Worm (Caenorhabditis elegans): ENCODE results near the gene spc-1.

The spc-1 gene

DNA sequence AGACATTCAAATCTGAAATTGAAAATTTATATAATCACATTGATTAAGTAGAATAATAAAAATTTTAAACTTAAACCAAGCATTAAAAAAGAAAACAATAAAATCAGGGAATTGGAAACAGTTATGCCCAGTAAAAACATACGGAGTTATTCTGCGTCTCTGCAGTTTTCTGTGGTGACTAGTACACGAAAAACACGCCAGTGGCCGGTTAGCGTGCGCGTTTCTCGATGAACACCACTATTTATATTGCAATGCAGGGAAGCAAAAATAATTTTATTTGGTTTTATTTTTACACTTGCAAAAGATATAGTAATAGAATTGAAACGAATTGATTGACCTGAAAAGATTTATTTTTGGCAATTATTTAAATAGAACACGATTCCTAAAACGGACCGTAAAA is 27.0 kb downstream of the spc-1 start, which contains the start of gene sec-3 (continued):
- TF ChIP-seq sma-9 (GFP tag; optimal IDR thresholded peaks at IDR 0.05): peak; percentile 91
- TF ChIP-seq sma-9 (tag; optimal IDR thresholded peaks at IDR 0.05): no peak
- TF ChIP-seq unc-55 (GFP tag; optimal IDR thresholded peaks at IDR 0.05): peak; percentile 94
- no peak for TF ChIP-seq elt-1 (tag; optimal IDR thresholded peaks at IDR 0.05)
- peak; percentile 88 for TF ChIP-seq fos-1 (tag; optimal IDR thresholded peaks at IDR 0.05)
- TF ChIP-seq crh-2 (tag; optimal IDR thresholded peaks at IDR 0.05): peak; percentile 90
- TF ChIP-seq sma-3 (GFP tag; optimal IDR thresholded peaks at IDR 0.05): peak; percentile 85
- peak; percentile 82 for TF ChIP-seq egl-27 (tag; optimal IDR thresholded peaks at IDR 0.05)
- peak; percentile 22 for TF ChIP-seq nhr-77 (tag; optimal IDR thresholded peaks at IDR 0.05)
- peak; percentile 83 for TF ChIP-seq mab-5 (tag; optimal IDR thresholded peaks at IDR 0.05)
- TF ChIP-seq lsy-2 (tag; optimal IDR thresholded peaks at IDR 0.05): peak; percentile 80 to 92
- TF ChIP-seq elt-3 (tag; optimal IDR thresholded peaks at IDR 0.05): no peak
- peak; percentile 84 for TF ChIP-seq gmeb-1 (tag; optimal IDR thresholded peaks at IDR 0.05)
- TF ChIP-seq ztf-1 (GFP tag; conservative IDR thresholded peaks at IDR 0.05): no peak
- TF ChIP-seq dmd-4 (tag; optimal IDR thresholded peaks at IDR 0.05): no peak
- TF ChIP-seq ama-1 (optimal IDR thresholded peaks at IDR 0.05): peak; percentile 43

DNA sequence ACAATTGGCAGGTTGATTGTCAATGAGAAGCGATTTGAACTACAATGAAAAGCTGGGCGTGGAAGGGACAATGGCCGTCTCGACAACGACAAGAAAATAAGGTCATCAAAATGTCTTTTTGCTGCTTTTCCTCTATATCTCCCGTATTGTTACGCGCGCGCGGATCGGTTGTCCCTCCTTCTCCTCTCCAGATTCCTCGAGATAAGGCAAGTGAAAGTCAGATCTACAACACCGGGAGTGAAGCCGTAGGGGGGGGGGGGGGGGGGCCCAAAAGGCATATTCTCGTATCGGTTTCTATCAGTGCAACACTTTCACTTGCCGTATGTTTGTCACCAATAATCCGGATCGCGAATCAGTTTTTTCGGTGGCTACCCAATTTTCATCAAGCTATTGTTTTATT is 32.6 kb downstream of the spc-1 start, which contains the start of gene wrt-2:
wrt-2 (minus strand) TSS at position 46 of the 400 bp plus-strand sequence.
- TF ChIP-seq unc-39 (tag; optimal IDR thresholded peaks at IDR 0.05) (no peak), elt-3 (tag; optimal IDR thresholded peaks at IDR 0.05) (no peak), snpc-4 (tag; optimal IDR thresholded peaks at IDR 0.05) (no peak), alr-1 (tag; optimal IDR thresholded peaks at IDR 0.05) (no peak), zag-1 (tag; optimal IDR thresholded peaks at IDR 0.05) (no peak), nhr-23 (tag; optimal IDR thresholded peaks at IDR 0.05) (no peak), sma-9 (GFP tag; optimal IDR thresholded peaks at IDR 0.05) (no peak), sma-9 (tag; optimal IDR thresholded peaks at IDR 0.05) (no peak), Y55F3AM.14 (GFP tag; optimal IDR thresholded peaks at IDR 0.05) (no peak), ceh-82 (tag; optimal IDR thresholded peaks at IDR 0.05) (no peak), skn-1 (tag; optimal IDR thresholded peaks at IDR 0.05) (no peak), blmp-1 (tag; optimal IDR thresholded peaks at IDR 0.05; ENCODE audit: insufficient read depth) (no peak), sem-4 (tag; optimal IDR thresholded peaks at IDR 0.05) (no peak), nhr-25 (tag; optimal IDR thresholded peaks at IDR 0.05) (no peak), nhr-21 (tag; optimal IDR thresholded peaks at IDR 0.05) (no peak), C34F6.9 (tag; optimal IDR thresholded peaks at IDR 0.05) (no peak), ceh-16 (tag; optimal IDR thresholded peaks at IDR 0.05) (no peak), ama-1 (optimal IDR thresholded peaks at IDR 0.05) (no peak), mbf-1 (tag; optimal IDR thresholded peaks at IDR 0.05) (no peak), nhr-237 (tag; optimal IDR thresholded peaks at IDR 0.05) (no peak)

DNA sequence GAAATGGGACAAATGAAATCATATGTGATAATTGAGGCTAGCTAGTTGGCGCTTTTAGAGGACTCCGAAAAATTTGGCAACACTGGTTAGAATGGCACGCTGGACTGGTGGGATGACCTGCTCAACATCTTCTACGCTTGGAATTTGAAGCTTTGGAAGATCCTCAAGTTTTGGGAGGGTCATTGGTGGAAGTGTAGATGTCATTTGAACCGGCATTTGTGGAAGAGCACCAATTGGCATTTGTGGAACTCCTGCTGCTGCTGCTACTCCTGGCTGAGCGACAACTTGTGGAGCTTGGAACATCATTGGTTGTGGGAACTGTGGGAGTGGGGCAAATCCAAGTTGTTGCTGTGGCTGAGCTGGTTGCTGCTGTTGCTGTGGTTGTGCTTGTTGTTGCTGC is 34.4 kb downstream of the spc-1 start:
- TF ChIP-seq lsy-2 (tag; optimal IDR thresholded peaks at IDR 0.05): no peak
- TF ChIP-seq nhr-129 (tag; optimal IDR thresholded peaks at IDR 0.05): peak; percentile 33
- TF ChIP-seq Y55F3AM.14 (GFP tag; optimal IDR thresholded peaks at IDR 0.05): no peak
- no peak for TF ChIP-seq aly-2 (tag; optimal IDR thresholded peaks at IDR 0.05)
- TF ChIP-seq alr-1 (tag; optimal IDR thresholded peaks at IDR 0.05): no peak

DNA sequence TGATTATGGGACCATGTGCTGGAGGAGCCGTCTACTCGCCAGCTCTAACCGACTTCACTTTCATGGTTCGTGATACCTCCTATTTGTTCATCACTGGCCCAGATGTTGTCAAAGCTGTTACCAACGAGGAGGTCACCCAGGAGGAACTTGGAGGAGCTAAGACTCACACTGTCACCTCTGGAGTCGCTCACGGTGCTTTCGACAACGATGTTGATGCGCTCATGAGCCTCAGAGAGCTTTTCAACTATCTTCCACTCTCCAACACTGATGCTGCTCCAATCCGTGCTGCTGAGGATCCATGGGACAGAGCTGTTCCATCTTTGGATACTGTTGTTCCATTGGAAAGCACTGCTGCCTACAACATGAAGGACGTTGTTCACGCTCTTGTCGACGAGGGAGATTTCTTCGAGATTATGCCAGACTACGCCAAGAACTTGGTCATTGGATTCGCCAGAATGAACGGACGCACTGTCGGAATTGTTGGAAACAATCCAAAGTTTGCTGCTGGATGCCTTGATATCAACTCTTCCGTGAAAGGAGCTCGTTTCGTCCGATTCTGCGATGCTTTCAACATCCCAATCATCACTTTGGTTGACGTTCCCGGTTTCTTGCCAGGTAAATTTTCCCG is 35.6 kb downstream of the spc-1 start:
- TF ChIP-seq mbf-1 (tag; optimal IDR thresholded peaks at IDR 0.05) (no peak), nhr-129 (tag; optimal IDR thresholded peaks at IDR 0.05) (peak; percentile 13), nhr-21 (tag; optimal IDR thresholded peaks at IDR 0.05) (no peak), elt-3 (tag; optimal IDR thresholded peaks at IDR 0.05) (no peak)

DNA sequence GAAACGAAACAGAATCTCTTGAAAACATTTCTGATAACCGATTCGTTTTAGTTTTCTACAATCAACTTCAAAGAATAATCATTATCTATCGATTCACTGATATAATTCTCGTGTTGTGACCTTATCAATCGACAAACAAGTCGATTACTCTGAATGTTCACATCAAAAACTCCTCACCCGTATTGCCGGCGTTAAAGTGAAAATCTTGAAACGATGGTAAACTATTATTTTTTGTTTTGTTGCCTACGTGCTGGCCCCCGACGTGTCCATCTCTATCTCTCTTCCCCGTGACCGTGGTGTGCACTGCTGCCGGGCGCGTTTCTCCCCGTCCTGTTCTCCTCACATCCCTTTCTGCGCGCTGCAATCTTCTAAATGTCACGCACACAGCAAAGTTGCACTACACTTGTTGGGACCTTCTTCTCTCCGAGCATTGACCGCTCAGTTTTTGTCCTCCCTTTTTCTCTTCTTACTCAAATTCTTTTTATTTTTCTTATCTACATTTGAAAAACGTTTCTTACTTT is 36.9 kb downstream of the spc-1 start:
- TF ChIP-seq nhr-129 (tag; optimal IDR thresholded peaks at IDR 0.05) (peak; percentile 78), crh-2 (tag; optimal IDR thresholded peaks at IDR 0.05) (peak; percentile 11), dmd-4 (tag; optimal IDR thresholded peaks at IDR 0.05) (no peak), nhr-6 (tag; optimal IDR thresholded peaks at IDR 0.05) (no peak), ama-1 (optimal IDR thresholded peaks at IDR 0.05) (no peak), egl-27 (tag; optimal IDR thresholded peaks at IDR 0.05) (no peak), elt-3 (tag; optimal IDR thresholded peaks at IDR 0.05) (no peak), mab-5 (tag; optimal IDR thresholded peaks at IDR 0.05) (no peak), sem-4 (tag; optimal IDR thresholded peaks at IDR 0.05) (no peak), peb-1 (tag; optimal IDR thresholded peaks at IDR 0.05) (no peak), lsy-2 (tag; optimal IDR thresholded peaks at IDR 0.05) (peak in 1 of 2 experiments; percentile 56), zag-1 (tag; optimal IDR thresholded peaks at IDR 0.05) (peak; percentile 10), mdl-1 (tag; optimal IDR thresholded peaks at IDR 0.05) (peak in 1 of 2 experiments; percentile 6), R02D3.7 (tag; optimal IDR thresholded peaks at IDR 0.05) (no peak), sma-9 (GFP tag; optimal IDR thresholded peaks at IDR 0.05) (peak; percentile 18), sma-9 (tag; optimal IDR thresholded peaks at IDR 0.05) (no peak), mbf-1 (tag; optimal IDR thresholded peaks at IDR 0.05) (no peak), ztf-11 (tag; optimal IDR thresholded peaks at IDR 0.05) (no peak), skn-1 (tag; optimal IDR thresholded peaks at IDR 0.05) (no peak), alr-1 (tag; optimal IDR thresholded peaks at IDR 0.05) (no peak), aly-2 (tag; optimal IDR thresholded peaks at IDR 0.05) (no peak), nhr-23 (tag; optimal IDR thresholded peaks at IDR 0.05) (no peak), gmeb-1 (tag; optimal IDR thresholded peaks at IDR 0.05) (peak; percentile 23), unc-39 (tag; optimal IDR thresholded peaks at IDR 0.05) (no peak), ztf-1 (GFP tag; conservative IDR thresholded peaks at IDR 0.05) (no peak), sma-3 (GFP tag; optimal IDR thresholded peaks at IDR 0.05) (peak; percentile 48), nhr-237 (tag; optimal IDR thresholded peaks at IDR 0.05) (no peak), ceh-16 (tag; optimal IDR thresholded peaks at IDR 0.05) (no peak), elt-1 (tag; optimal IDR thresholded peaks at IDR 0.05) (no peak), lin-13 (GFP tag; optimal IDR thresholded peaks at IDR 0.05) (no peak)

Data from whole organism, L2 larva.